Fruit fly (Drosophila melanogaster) S2 (cell line): ENCODE data around the gene CG5071.
A peak's percentile ranks its signal among the peaks of the same experiment; 100 is the strongest.

Experiments used
- CG8478 ChIP-seq: fragments of >200 bp; optimal IDR thresholded peaks from 2 replicates; lab custom pipeline; 2018
- CTCF ChIP-seq, 2 experiments: fragments of >200 bp; optimal IDR thresholded peaks; 2 replicates each; lab custom pipeline; 2018

DNA sequence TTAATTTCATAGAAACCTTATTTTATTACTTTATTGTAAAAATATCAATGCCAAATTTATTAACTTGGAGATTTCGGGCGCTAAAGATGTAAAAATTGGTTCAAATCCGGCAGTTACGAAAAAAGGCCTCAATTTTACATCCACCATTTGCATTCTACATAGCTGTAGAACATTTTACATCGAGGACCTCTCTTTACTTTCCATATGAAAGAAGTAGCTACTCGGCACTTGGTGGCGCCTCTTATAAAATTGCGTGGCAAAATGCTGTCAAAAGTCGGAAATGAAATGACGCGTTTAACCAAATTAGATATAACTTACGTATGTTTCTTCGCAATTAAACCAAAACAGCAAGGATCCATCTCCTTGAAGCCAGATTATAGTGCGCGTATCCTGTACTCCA lies 26.7 kb upstream of the CG5071 start:
- TF ChIP-seq CTCF (optimal IDR thresholded peaks at IDR 0.05; lab: Kevin White, UChicago) (peak; percentile 92 to 95), CG8478 (lab: Kevin White, UChicago) (no peak)
